Worm (Caenorhabditis elegans): ENCODE measurements around the gene Y46G5A.34.

DNA sequence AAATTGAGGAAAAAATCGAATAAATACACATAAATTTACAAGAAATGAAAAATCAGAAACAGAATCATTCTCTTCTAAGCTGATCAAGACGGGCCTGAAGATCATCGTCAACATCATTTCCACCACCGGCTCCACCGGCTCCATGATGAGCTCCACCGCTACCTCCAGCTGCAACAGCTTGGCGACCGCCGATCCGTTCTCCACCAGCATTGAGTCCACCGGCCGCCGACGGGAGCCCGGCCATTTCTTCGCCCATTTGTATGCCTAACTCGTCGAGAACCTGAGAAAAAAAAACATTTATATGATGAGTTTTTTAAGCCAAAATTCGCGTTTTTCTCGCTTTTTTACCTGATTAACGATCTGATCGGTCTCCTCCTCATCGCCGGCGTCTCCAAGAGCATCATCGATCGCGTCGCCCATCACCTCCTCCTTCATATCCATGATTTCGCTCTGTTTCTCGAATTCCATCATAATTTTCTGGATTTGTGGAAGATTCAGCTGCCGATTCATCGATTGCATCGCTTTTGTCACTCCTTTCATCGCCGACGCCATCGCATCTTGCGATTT is 9.1 kb upstream of the Y46G5A.34 start:
- TF ChIP-seq unc-39 (tag; optimal IDR thresholded peaks at IDR 0.05) (no peak), egl-27 (tag; optimal IDR thresholded peaks at IDR 0.05) (no peak)

All from whole organism, L3 larva.